Worm (Caenorhabditis elegans): Measurements from ENCODE around the gene ver-3.

Gene ver-3

ce11 chrX:11003701-11004100 lies 11.4 kb downstream of the ver-3 start:
- no peak for TF ChIP-seq madf-8 (GFP tag; conservative IDR thresholded peaks at IDR 0.05)
- no peak for TF ChIP-seq nhr-90 (tag; optimal IDR thresholded peaks at IDR 0.05)
- no peak for TF ChIP-seq T26A5.8 (tag; optimal IDR thresholded peaks at IDR 0.05)
- TF ChIP-seq fkh-3 (tag; optimal IDR thresholded peaks at IDR 0.05) = no peak
- no peak for TF ChIP-seq sea-2 (GFP tag; IDR thresholded peaks at IDR 0.05)
- TF ChIP-seq pbrm-1 (GFP tag; IDR thresholded peaks at IDR 0.05) = no peak
- TF ChIP-seq rpc-1 (optimal IDR thresholded peaks at IDR 0.05) = no peak
- no peak for TF ChIP-seq rpc-1 (tag; optimal IDR thresholded peaks at IDR 0.05)
- no peak for TF ChIP-seq Y53F4B.3 (GFP tag; IDR thresholded peaks at IDR 0.05)
- no peak for TF ChIP-seq ama-1 (optimal IDR thresholded peaks at IDR 0.05)
- TF ChIP-seq ama-1 (GFP tag; optimal IDR thresholded peaks at IDR 0.05) = no peak
- TF ChIP-seq die-1 (tag; optimal IDR thresholded peaks at IDR 0.05) = no peak
- no peak for TF ChIP-seq ztf-22 (GFP tag; optimal IDR thresholded peaks at IDR 0.05)
- TF ChIP-seq ztf-18 (tag; optimal IDR thresholded peaks at IDR 0.05) = no peak
- TF ChIP-seq tlf-1 (GFP tag; optimal IDR thresholded peaks at IDR 0.05) = no peak
- TF ChIP-seq B0261.1 (tag; optimal IDR thresholded peaks at IDR 0.05) = no peak

DNA sequence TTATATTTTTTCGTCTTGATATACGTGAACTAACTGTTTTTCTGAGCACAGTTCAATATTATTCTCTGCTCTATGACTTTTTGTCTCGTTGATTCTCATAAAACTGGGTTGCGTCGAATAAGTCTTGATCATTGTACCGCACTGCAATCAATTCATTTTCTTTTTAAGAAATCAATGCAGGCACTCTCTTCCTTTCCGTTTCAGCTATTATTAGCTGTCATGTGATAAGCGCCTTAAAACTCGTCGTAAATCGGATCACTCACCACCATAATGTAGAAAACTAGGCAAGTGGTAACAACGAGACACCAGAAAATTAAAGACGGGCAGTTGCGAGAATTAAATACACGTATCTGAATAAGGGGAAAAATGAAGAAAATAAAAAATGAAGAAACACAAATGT lies 15.1 kb downstream of the ver-3 start:
- no peak for TF ChIP-seq ceh-58 (GFP tag; IDR thresholded peaks at IDR 0.05)
- TF ChIP-seq nhr-80 (tag; optimal IDR thresholded peaks at IDR 0.05) = peak; percentile 42

DNA sequence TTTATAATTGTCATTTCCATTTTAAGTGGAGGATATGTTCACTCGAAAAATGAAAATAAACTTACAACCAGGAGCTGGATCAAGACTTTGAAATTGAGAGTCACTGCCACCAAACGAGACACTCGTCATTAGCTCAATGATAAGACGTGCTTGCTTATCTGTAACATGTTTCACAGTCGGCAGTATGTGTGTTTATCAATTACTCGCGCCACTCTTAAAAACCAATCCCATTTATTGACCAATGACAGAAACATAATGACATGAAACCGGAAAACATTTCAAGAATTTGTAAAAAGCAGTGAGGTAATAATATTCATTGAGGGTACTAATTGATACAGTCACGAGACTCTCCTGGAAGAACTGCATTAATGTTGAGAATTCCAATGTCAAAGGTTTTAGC lies 15.8 kb downstream of the ver-3 start, which contains the start of gene del-5:
Gene del-5 (minus strand): TSS at position 130 of the 400 bp plus-strand sequence.
- peak; percentile 14 for TF ChIP-seq unc-62 (GFP tag; optimal IDR thresholded peaks at IDR 0.05)
- peak; percentile 73 for TF ChIP-seq ets-4 (GFP tag; optimal IDR thresholded peaks at IDR 0.05)
- TF ChIP-seq ceh-91 (GFP tag; IDR thresholded peaks at IDR 0.05) = no peak
- no peak for TF ChIP-seq ceh-100 (GFP tag; IDR thresholded peaks at IDR 0.05)
- peak; percentile 58 for TF ChIP-seq nhr-80 (tag; optimal IDR thresholded peaks at IDR 0.05)

- TF ChIP-seq nfya-2 (GFP tag; IDR thresholded peaks at IDR 0.05) = no peak
- TF ChIP-seq K11D2.4 (GFP tag; IDR thresholded peaks at IDR 0.05) = no peak
- TF ChIP-seq dox-1 (GFP tag; IDR thresholded peaks at IDR 0.05) = no peak
- TF ChIP-seq Y79H2A.3 (GFP tag; conservative IDR thresholded peaks at IDR 0.05) = no peak
- TF ChIP-seq ceh-91 (GFP tag; IDR thresholded peaks at IDR 0.05) = no peak
- no peak for TF ChIP-seq ztf-18 (tag; optimal IDR thresholded peaks at IDR 0.05)
- no peak for TF ChIP-seq egrh-3 (GFP tag; IDR thresholded peaks at IDR 0.05)
- TF ChIP-seq ztf-22 (GFP tag; optimal IDR thresholded peaks at IDR 0.05) = no peak
- TF ChIP-seq egl-18 (GFP tag; IDR thresholded peaks at IDR 0.05) = no peak
- TF ChIP-seq ZK185.1 (tag; optimal IDR thresholded peaks at IDR 0.05; ENCODE audit: poor library complexity, severe bottlenecking) = no peak
- TF ChIP-seq sdz-38 (tag; optimal IDR thresholded peaks at IDR 0.05) = no peak
- no peak for TF ChIP-seq ztf-26 (tag; optimal IDR thresholded peaks at IDR 0.05)
- TF ChIP-seq ztf-6 (GFP tag; IDR thresholded peaks at IDR 0.05) = no peak
- TF ChIP-seq nhr-90 (tag; optimal IDR thresholded peaks at IDR 0.05) = no peak
- no peak for TF ChIP-seq F57A8.1 (GFP tag; optimal IDR thresholded peaks at IDR 0.05)
These were observed 16.7 kb downstream of the ver-3 start, which contains the start of gene ttr-31 for ce11 chrX:11008954-11009353. TSS of gene ttr-31 (minus strand) at chrX:11009054.

- no peak for TF ChIP-seq ceh-27 (GFP tag; optimal IDR thresholded peaks at IDR 0.05)
- TF ChIP-seq Y53G8AR.9 (GFP tag; conservative IDR thresholded peaks at IDR 0.05) = no peak
- TF ChIP-seq lin-26 (GFP tag; IDR thresholded peaks at IDR 0.05) = no peak
- no peak for TF ChIP-seq mel-28 (tag; optimal IDR thresholded peaks at IDR 0.05; ENCODE audit: borderline replicate concordance)
- TF ChIP-seq ztf-18 (tag; optimal IDR thresholded peaks at IDR 0.05) = no peak
- no peak for TF ChIP-seq ceh-58 (GFP tag; IDR thresholded peaks at IDR 0.05)
- TF ChIP-seq ceh-79 (tag; optimal IDR thresholded peaks at IDR 0.05) = no peak
- TF ChIP-seq bed-2 (GFP tag; IDR thresholded peaks at IDR 0.05) = no peak
- TF ChIP-seq tbp1 (GFP tag; optimal IDR thresholded peaks at IDR 0.05) = no peak
- no peak for TF ChIP-seq tlf-1 (GFP tag; optimal IDR thresholded peaks at IDR 0.05)
- no peak for TF ChIP-seq cebp-2 (GFP tag; IDR thresholded peaks at IDR 0.05)
- no peak for TF ChIP-seq nhr-120 (GFP tag; IDR thresholded peaks at IDR 0.05)
These were observed 18.3 kb downstream of the ver-3 start, which contains the start of gene F58A3.4 for ce11 chrX:11010565-11010964. TSS of gene F58A3.4 (minus strand) at chrX:11010665.
